Fruit fly (Drosophila melanogaster): Measurements from ENCODE around the gene RabX5.

The RabX5 gene

DNA sequence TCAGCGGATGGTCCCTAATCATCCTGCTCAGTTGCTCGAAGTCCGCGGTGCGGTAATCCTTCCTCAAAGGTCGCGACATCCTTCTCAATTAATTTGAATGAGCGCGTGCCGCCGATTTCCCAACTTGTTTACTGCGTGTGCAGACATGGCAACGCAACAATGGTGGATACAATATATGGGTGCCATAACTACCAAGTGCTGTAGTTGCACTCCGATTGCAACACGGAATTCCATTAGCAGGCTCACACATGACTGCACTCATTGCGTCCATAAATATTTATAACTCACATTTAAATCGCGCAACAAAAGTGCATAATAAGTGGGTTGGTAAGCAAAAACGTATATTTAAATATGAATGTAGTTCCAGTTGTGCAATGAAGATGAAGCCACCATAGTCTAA is 2.7 kb upstream of the RabX5 start, which contains the start of gene CG13930:
TSS of gene CG13930 (minus strand) at position 101 of the 400 bp plus-strand sequence.
- TF ChIP-seq CG17801 (GFP tag; optimal IDR thresholded peaks at IDR 0.05; ENCODE audit: partially characterized antibody): no peak

DNA sequence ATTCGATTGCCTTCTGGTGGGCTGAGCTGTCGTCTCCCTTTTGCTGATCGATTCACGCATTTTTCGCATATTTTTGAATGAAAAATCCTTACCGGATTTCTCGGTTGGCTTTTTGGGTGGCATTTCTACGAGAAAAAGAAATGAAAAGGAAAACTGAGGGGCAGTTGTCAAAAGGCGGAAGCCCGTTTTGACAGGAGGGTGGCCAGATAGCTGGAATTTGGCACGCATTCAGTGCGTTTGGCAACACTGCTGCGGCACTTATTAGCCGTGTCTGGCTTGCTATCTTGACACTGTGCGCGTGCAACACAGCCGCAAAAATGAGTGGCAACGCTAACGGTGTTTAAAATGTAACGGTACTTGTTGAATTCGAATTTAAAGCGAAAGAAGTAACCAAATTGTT is 1.4 kb downstream of the RabX5 start, which contains the start of gene RpL23A:
TSS of gene RpL23A (minus strand) at position 151 of the 400 bp plus-strand sequence.
- TF ChIP-seq CG17801 (GFP tag; optimal IDR thresholded peaks at IDR 0.05; ENCODE audit: partially characterized antibody): peak; percentile 87

DNA sequence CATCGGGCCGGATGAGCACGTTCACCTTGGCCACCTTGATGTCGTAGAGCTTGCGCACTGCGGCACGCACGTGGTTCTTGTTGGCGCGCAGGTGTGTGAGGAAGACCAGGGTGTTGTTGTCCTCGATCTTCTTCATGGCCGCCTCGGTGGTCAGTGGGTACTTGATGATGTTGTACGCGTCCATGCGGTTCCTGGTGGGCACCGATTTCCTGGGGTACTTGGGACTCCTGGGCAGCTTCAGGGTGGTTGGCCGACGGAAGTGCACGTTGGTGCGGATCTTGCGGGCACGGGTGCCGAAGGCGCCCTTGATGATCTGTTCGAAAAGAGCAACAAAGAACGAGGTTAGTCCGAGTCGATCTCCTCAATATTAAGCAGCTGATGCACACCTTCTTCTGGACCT is 2.5 kb downstream of the RabX5 start:
- TF ChIP-seq CG17801 (GFP tag; optimal IDR thresholded peaks at IDR 0.05; ENCODE audit: partially characterized antibody): no peak

DNA sequence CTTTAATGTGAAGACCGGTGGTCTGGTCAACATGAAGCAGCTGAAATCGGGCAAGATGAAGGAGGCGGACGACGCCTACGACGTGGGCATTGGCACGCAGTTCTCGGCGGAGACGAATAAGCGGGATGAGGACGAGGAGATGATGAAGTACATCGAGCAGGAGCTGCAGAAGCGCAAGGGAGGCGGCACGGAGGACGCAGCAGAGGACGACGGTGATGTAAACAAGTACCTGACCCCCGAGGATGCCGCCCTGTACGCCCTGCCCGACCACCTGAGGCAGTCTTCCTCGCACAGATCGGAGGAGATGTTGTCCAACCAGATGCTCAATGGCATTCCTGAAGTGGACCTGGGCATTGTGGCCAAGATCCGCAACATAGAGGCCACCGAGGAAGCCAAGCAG is 4.4 kb downstream of the RabX5 start:
- TF ChIP-seq CG17801 (GFP tag; optimal IDR thresholded peaks at IDR 0.05; ENCODE audit: partially characterized antibody): no peak

DNA sequence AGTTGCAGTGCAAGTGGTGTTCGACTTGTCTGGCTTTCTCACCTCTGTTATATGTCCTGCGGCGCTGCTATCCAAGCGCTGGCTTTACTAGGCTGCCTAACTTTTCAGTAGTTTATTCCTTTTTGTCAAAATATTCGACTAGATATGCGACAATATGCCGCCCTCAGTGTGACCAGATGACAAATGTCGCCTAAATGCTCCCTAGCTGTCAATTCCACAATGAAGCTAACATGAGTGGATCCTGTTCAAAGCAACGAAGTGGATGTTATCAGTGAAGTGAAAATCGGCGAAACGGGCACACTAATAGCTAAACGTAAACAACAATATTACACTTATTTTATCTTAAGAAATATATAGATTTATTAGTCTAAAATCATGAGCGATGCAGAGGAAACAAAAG is 5.0 kb downstream of the RabX5 start, which contains the start of the genes Srrm234 and CG7974:
TSS of gene Srrm234 (minus strand) at position 189 of the 400 bp plus-strand sequence.
TSS of gene CG7974 (plus strand) at position 263 of the 400 bp plus-strand sequence.
- peak; percentile 15 for TF ChIP-seq CG17801 (GFP tag; optimal IDR thresholded peaks at IDR 0.05; ENCODE audit: partially characterized antibody)

DNA sequence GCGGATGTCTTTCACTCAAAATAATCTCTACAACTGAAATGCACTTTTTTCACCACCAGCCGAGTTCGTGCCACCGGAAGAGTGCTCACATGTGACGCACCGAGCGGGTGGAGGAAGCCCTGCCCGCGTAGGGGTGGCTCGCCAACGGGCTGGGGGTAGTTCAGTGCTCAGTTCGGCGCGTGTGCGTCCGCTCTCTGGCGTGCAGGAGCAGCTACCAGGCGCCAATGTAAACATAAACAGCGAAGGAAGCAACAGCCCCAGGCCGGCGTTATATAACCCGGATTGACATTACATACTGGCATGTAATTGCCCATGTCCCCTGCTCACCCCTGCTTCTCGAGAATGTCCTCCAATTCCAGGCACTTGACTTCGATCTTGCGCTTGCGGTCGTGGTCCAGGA is 5.7 kb downstream of the RabX5 start:
- TF ChIP-seq CG17801 (GFP tag; optimal IDR thresholded peaks at IDR 0.05; ENCODE audit: partially characterized antibody): no peak

DNA sequence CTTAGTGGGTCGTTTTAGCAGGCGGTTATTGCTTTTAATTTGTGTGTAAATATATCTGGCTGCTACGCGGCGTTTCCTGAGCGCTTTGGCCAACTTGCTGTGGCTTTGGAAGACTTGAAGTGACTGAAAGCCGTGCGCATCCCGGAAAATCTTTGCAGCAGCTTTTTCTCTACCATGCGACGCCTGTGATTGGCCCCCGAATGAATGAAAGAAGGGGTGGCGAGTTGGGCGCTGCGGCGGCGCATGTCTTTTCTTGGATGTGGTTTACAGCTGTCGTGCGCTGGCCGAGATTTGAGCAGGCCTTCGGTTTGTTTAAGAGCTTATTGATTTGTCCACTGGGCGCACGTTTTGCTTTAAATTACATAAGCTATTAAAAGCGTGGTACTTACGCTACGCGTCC is 6.4 kb downstream of the RabX5 start:
- no peak for TF ChIP-seq CG17801 (GFP tag; optimal IDR thresholded peaks at IDR 0.05; ENCODE audit: partially characterized antibody)

DNA sequence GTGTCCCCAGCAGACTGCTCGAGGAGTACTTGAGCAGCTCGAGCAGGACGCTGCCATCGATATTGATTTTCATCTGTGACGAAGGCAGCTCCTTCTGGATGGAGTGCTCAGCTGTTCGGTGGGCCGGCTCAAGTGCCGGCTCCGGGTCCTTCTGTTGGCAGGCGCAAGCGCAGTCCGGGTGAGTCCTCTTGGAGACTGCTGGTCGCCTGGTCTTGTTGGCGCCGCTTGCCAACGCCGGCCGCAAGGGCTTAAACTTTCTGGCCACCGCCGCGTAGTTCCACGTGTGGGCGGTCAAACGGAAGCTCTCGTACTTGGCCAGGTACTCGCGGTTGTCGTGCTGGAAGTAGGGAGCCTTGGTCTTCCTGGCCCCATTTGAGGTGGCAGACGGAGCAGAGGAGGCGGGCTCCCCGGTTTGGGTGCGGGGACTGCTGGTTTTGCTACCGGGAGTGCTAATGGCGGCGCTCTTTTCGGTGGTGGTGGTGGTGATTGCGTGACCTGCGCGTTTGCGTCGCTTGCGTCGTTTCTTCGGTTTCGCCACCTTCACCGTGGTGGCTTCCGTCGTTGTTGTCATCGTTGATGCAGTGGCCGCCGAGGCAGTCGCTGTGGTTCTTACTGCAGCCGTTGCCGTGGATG is 8.1 kb downstream of the RabX5 start:
- TF ChIP-seq CG17801 (GFP tag; optimal IDR thresholded peaks at IDR 0.05; ENCODE audit: partially characterized antibody): no peak

DNA sequence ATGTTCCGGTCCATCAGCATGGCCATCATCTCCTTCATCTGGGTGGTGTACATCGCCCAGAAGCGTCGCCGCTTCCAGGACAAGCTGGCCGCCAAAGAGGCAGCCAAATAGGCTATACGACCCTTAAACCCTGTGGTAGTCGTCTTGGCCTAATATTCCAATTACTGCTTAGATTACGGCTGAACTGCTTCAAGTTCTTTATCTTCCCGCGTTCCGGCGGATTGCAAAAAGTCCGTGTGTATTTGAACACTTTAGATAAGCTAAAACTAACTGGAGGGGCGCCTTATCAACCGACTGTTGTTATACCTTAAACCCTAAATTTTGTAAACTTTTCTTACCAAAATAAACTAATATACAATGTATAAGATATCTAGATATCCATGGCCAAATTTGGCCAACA is 16.2 kb downstream of the RabX5 start:
- TF ChIP-seq CG17801 (GFP tag; optimal IDR thresholded peaks at IDR 0.05; ENCODE audit: partially characterized antibody): no peak

DNA sequence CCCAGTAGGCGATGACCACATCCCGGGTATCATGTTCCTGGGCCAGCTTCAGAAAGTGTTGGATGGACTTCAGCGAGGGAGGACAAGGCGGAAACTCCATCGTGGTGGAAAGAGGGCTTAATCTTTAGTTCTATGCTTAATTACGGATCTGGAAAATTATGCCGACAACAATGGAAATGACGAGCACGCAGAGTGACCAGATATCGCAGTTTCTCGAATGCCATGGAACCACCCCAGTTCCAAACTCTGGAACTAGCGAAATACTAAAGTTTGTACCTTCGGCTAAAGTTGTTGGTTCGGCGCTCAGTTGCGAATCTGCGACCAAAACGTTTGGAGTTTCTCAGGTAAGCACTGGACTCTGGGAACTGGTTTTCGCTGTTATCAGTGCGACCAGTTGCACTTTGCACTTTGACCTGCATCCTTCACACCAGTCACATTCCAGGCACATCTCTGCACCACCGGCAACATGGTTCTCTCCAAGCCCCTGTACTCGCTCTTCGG is 17.2 kb downstream of the RabX5 start, which contains the start of the genes CG7970 and Vta1:
TSS of gene CG7970 (plus strand) at position 51 of the 501 bp plus-strand sequence.
TSS of gene Vta1 (minus strand) at position 201 of the 501 bp plus-strand sequence.
- peak; percentile 57 for TF ChIP-seq CG17801 (GFP tag; optimal IDR thresholded peaks at IDR 0.05; ENCODE audit: partially characterized antibody)

DNA sequence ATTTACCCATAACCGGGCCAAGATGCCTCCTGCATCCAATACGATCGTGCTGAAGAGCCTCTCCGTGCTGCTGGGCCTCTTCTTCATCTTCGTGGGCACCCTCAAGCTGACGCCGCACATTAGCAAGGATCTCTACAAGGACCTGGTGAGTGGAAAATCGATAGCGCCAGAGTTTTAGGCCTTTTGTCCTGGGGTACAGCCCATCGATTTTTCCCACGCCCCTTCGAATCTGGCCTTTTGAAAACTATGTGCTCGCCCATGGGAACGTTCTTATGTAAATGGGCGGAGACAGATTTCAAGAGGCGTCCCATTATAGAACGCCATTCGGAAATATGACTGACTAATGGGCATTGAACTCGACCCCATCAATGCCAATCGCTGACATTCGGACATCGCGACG is 20.5 kb downstream of the RabX5 start:
- no peak for TF ChIP-seq CG17801 (GFP tag; optimal IDR thresholded peaks at IDR 0.05; ENCODE audit: partially characterized antibody)

DNA sequence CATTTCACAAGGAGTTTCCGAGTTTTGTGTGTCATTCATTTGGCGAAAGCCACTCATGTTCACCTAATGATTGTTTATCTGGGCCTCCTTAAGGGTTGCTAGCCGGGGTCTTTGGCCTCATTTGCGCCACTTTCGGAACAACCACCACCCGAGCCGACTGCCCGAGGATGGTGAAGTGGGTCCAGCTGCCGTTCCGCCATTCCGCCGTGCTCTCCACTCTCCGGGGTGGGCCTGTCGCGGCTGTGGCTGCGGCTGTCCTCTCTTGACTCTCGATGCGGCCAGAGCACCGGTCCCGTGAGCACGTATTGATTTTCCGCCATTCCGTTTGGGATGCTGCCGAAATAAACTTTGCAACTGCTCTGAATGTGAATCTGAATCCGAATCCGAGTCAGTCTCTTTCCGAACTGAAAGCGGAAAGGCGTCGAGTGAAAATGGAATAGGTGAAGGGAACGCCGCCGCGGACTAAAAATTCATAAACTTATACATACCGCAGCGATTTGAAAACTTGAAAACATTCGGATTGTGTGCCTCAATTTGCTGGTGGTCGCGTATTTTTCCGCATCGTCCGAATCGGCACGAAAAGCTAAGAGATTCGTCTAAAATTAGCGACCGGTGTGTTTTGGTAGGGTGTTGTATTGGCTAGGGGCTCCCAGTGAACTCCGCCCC is 21.1 kb downstream of the RabX5 start, which contains the start of gene CG13920:
TSS of gene CG13920 (plus strand) at position 255 of the 666 bp plus-strand sequence.
- TF ChIP-seq CG17801 (GFP tag; optimal IDR thresholded peaks at IDR 0.05; ENCODE audit: partially characterized antibody): no peak

DNA sequence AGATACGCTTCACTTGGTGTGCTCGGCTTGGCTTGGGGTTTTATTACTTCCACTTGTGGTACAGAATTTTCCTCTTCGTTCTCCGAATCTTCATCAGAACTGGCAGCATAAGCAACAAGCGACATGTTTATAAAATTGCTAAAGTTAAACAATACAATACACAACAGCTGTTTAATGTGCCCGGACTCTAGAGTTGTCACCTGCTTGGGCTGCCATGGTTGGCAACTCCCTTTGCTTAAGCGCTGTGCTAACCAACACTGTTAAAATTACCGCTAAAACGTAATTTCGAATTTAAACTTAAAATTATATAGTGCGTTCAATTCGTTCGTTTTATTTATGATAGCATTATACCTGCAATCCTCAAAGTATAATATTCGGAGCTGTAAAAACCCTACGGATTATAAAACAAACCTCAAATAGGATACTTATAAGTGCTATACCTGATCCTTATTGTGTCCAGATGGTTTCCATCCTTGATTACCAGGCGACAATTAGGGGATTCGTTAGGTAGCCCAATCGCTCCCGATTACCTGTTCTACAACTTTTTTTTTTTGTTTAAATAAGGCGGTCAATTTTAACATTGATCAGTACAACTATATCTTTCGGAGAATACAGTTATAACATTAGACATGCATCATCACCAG is 22.5 kb downstream of the RabX5 start, which contains the start of the genes CG17249 and Bro:
TSS of gene CG17249 (minus strand) at position 189 of the 644 bp plus-strand sequence.
TSS of gene Bro (plus strand) at position 594 of the 644 bp plus-strand sequence.
- no peak for TF ChIP-seq CG17801 (GFP tag; optimal IDR thresholded peaks at IDR 0.05; ENCODE audit: partially characterized antibody)

DNA sequence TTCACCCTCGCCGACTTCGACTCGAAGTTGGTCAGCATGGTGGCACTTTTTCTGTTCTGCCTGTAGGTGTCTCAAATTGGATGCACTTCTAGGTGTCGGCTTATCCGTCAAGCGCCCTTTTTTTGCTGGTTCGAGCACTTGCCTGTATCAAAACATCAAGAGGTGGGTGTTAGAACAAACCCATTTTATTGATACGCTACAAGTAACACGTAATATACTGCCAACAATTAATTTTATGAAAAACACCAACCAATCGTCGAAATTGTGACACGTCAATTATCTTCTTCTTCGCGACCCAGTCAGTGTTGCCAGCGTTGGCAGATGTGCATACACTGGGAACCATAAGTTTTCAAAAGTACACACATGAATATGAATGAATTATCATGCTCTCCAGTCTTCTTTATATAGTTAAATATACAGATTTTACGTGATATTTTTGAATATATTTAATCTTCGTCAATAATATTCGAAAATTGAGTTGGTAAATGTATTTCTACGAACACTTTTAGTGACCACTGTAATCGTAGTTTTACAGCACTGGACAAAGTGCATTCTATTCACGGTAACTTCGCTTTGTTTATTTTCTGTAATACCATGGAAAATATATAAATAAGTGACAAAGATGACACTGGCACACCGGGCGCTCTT is 24.9 kb downstream of the RabX5 start, which contains the start of the genes alphaCOP and CG13919:
TSS of gene alphaCOP (minus strand) at position 280 of the 648 bp plus-strand sequence.
TSS of gene CG13919 (plus strand) at position 548 of the 648 bp plus-strand sequence.
- TF ChIP-seq CG17801 (GFP tag; optimal IDR thresholded peaks at IDR 0.05; ENCODE audit: partially characterized antibody): peak; percentile 97
